Worm (Caenorhabditis elegans) whole organism, L1 larva: ENCODE data around the gene vit-4.

Experiments
- efl-1 ChIP-seq, 4 experiments: fragments of 150-350 bp; optimal IDR thresholded peaks in 3 of 4; peaks in 1 of 4; 1 replicate in 1 of 4; 2 replicates in 3 of 4; lab custom pipeline; 2014; ENCODE audit warnings: missing biosample characterization in 2 of 4, missing genetic modification characterization in 2 of 4, missing genetic modification reagents in 2 of 4
- rnt-1 ChIP-seq: sonication (generic microtip); optimal IDR thresholded peaks from 2 replicates; lab custom pipeline; 2016; ENCODE audit warnings: mild to moderate bottlenecking, missing genetic modification characterization, moderate library complexity, missing compliant biosample characterization

ce11 chrX:3517141-3517540 is 46.6 kb downstream of the vit-4 start:
- TF ChIP-seq rnt-1 = no peak
- TF ChIP-seq efl-1 (optimal IDR thresholded peaks at IDR 0.05; lab: Kevin White, UChicago) = no peak
- TF ChIP-seq efl-1 (GFP tag; optimal IDR thresholded peaks at IDR 0.05 in 1 of 2; lab: Kevin White, UChicago) = no peak
